Fruit fly (Drosophila melanogaster) whole organism, larva: ENCODE measurements around the gene CG1632.

ENCODE experiments used
- noc ChIP-seq: fragments of 200-800 bp; sonication (Bioruptor generic); optimal IDR thresholded peaks from 3 replicates; lab custom pipeline; 2019; ENCODE audit warnings: missing biosample characterization, mild to moderate bottlenecking, missing genetic modification characterization, moderate library complexity

The CG1632 gene

dm6 chrX:8273799-8274484, 21.5 kb downstream of the CG1632 start, which contains the start of gene CG15343:
TSS of gene CG15343 (minus strand) at chrX:8273806.
- peak; percentile 12 for TF ChIP-seq noc

dm6 chrX:8285052-8285451, 32.6 kb downstream of the CG1632 start:
- no peak for TF ChIP-seq noc

- TF ChIP-seq noc = no peak
Measured at dm6 chrX:8286859-8287258, 34.4 kb downstream of the CG1632 start.

- TF ChIP-seq noc = no peak
Measured at dm6 chrX:8294493-8295337, 42.2 kb downstream of the CG1632 start.
